Fruit fly (Drosophila melanogaster) whole organism, embryonic: Measurements from ENCODE around the gene Fie.

Experiments
- Asciz ChIP-seq: fragments of 200-800 bp; sonication (Bioruptor generic); optimal IDR thresholded peaks from 2 replicates; lab custom pipeline; 2017; ENCODE audit warnings: missing biosample characterization, mild to moderate bottlenecking, missing genetic modification characterization, missing genetic modification reagents
- Atf-2 ChIP-seq: fragments of 200-800 bp; sonication (Bioruptor generic); optimal IDR thresholded peaks from 2 replicates; lab custom pipeline; 2016; ENCODE audit warnings: missing biosample characterization, missing genetic modification characterization
- B-H1 ChIP-seq: fragments of 200-800 bp; sonication (Bioruptor generic); IDR thresholded peaks from 3 replicates; pipeline ENCODE4 v1.3.6; 2022; ENCODE audit warnings: missing biosample characterization, missing genetic modification characterization
- CG10209 ChIP-seq: fragments of 200-800 bp; sonication (Bioruptor generic); optimal IDR thresholded peaks from 3 replicates; lab custom pipeline; 2017; ENCODE audit warnings: missing biosample characterization, mild to moderate bottlenecking, missing genetic modification characterization, missing genetic modification reagents
- CG11696 ChIP-seq: fragments of 200-800 bp; sonication (Bioruptor generic); IDR thresholded peaks from 2 replicates; pipeline ENCODE4 v1.3.6; 2022; ENCODE audit warnings: missing biosample characterization, missing genetic modification characterization
- CG1529 ChIP-seq: fragments of 200-800 bp; sonication (Bioruptor generic); optimal IDR thresholded peaks from 3 replicates; lab custom pipeline; 2018; ENCODE audit warnings: missing biosample characterization, missing genetic modification characterization
- CG15479 ChIP-seq: fragments of 200-800 bp; sonication (Bioruptor generic); optimal IDR thresholded peaks from 3 replicates; lab custom pipeline; 2019; ENCODE audit warnings: missing biosample characterization, mild to moderate bottlenecking, missing genetic modification characterization, moderate library complexity
- CG15601 ChIP-seq: fragments of 200-800 bp; sonication (Bioruptor generic); optimal IDR thresholded peaks from 3 replicates; lab custom pipeline; 2019; ENCODE audit warnings: missing biosample characterization, mild to moderate bottlenecking, missing genetic modification characterization, moderate library complexity
- CG16779 ChIP-seq: fragments of 200-800 bp; sonication (Bioruptor generic); IDR thresholded peaks from 2 replicates; pipeline ENCODE4 v1.3.6; 2022; ENCODE audit warnings: missing biosample characterization, missing genetic modification characterization
- CG17385 ChIP-seq: fragments of 200-800 bp; sonication (Bioruptor generic); optimal IDR thresholded peaks from 3 replicates; lab custom pipeline; 2018; ENCODE audit warnings: missing biosample characterization, mild to moderate bottlenecking, missing genetic modification characterization
- CG3065 ChIP-seq: fragments of 200-800 bp; sonication (Bioruptor generic); optimal IDR thresholded peaks from 2 replicates; lab custom pipeline; 2016; ENCODE audit warnings: missing biosample characterization, missing genetic modification characterization
- CG3995 ChIP-seq: fragments of 200-800 bp; sonication (Bioruptor generic); optimal IDR thresholded peaks from 3 replicates; lab custom pipeline; 2016; ENCODE audit warnings: missing biosample characterization, missing genetic modification characterization
- CG4404 ChIP-seq: fragments of 200-800 bp; sonication (Bioruptor generic); IDR thresholded peaks from 2 replicates; pipeline ENCODE4 v1.3.6; 2022; ENCODE audit warnings: missing biosample characterization, missing genetic modification characterization
- CG6254 ChIP-seq: fragments of 200-800 bp; sonication (Bioruptor generic); optimal IDR thresholded peaks from 3 replicates; lab custom pipeline; 2017; ENCODE audit warnings: mild to moderate bottlenecking, missing biosample characterization, missing genetic modification reagents, missing genetic modification characterization
- CG7928 ChIP-seq: fragments of 200-800 bp; sonication (Bioruptor generic); optimal IDR thresholded peaks from 2 replicates; lab custom pipeline; 2017; ENCODE audit warnings: missing biosample characterization, mild to moderate bottlenecking, missing genetic modification characterization
- CG8944 ChIP-seq: fragments of 200-800 bp; sonication (Bioruptor generic); optimal IDR thresholded peaks from 3 replicates; lab custom pipeline; 2016; ENCODE audit warnings: missing biosample characterization, missing genetic modification characterization
- Dfd ChIP-seq, 2 experiments: fragments of >200 bp; optimal IDR thresholded peaks; 2 replicates each; lab custom pipeline; 2017; ENCODE audit warnings: missing biosample characterization in 2 of 2, missing genetic modification characterization in 2 of 2
- Dll ChIP-seq: fragments of 200-800 bp; sonication (Bioruptor generic); IDR thresholded peaks from 4 replicates; pipeline ENCODE4 v1.3.6; 2022; ENCODE audit warnings: missing biosample characterization, missing genetic modification characterization; ENCODE audit not compliant: partially characterized antibody
- Doc2 ChIP-seq: fragments of 200-800 bp; sonication (Bioruptor generic); IDR thresholded peaks from 2 replicates; pipeline ENCODE4 v1.3.6; 2022; ENCODE audit warnings: missing biosample characterization, missing genetic modification characterization
- Fer3 ChIP-seq: fragments of 200-800 bp; sonication (Bioruptor generic); optimal IDR thresholded peaks from 2 replicates; lab custom pipeline; 2018; ENCODE audit warnings: missing biosample characterization, mild to moderate bottlenecking, missing genetic modification characterization, moderate library complexity
- HLHmδ ChIP-seq: fragments of 200-800 bp; sonication (Bioruptor generic); optimal IDR thresholded peaks from 2 replicates; lab custom pipeline; 2018; ENCODE audit warnings: missing biosample characterization, mild to moderate bottlenecking, missing genetic modification characterization, moderate library complexity
- Hr51 ChIP-seq, 2 experiments: fragments of 200-800 bp; sonication (Bioruptor generic); optimal IDR thresholded peaks; 2 replicates in 1 of 2; 3 replicates in 1 of 2; lab custom pipeline; 2016 to 2018; ENCODE audit warnings: missing biosample characterization in 2 of 2, missing genetic modification characterization in 2 of 2, mild to moderate bottlenecking in 1 of 2, moderate library complexity in 1 of 2
- Kr ChIP-seq: fragments of 200-800 bp; sonication (Bioruptor generic); optimal IDR thresholded peaks from 2 replicates; lab custom pipeline; 2017; ENCODE audit warnings: missing biosample characterization, mild to moderate bottlenecking, missing genetic modification characterization
- Lpt ChIP-seq: fragments of >200 bp; optimal IDR thresholded peaks from 2 replicates; lab custom pipeline; 2018; ENCODE audit warnings: missing biosample characterization, missing genetic modification characterization
- MESR4 ChIP-seq: fragments of 200-800 bp; sonication (Bioruptor generic); optimal IDR thresholded peaks from 2 replicates; lab custom pipeline; 2018; ENCODE audit warnings: missing biosample characterization, mild to moderate bottlenecking, missing genetic modification characterization, moderate library complexity
- Mes4 ChIP-seq: fragments of 200-800 bp; sonication (Bioruptor generic); optimal IDR thresholded peaks from 2 replicates; lab custom pipeline; 2016; ENCODE audit warnings: missing biosample characterization, missing genetic modification characterization
- Nf-YC ChIP-seq: fragments of 200-800 bp; optimal IDR thresholded peaks from 3 replicates; lab custom pipeline; 2019; ENCODE audit warnings: missing biosample characterization, mild to moderate bottlenecking, missing genetic modification characterization, moderate library complexity
- Rx ChIP-seq: fragments of 200-800 bp; sonication (Bioruptor generic); IDR thresholded peaks from 2 replicates; pipeline ENCODE4 v1.3.6; 2022; ENCODE audit warnings: missing biosample characterization, missing genetic modification characterization
- ac ChIP-seq: fragments of 200-800 bp; sonication (Bioruptor generic); optimal IDR thresholded peaks from 3 replicates; lab custom pipeline; 2017; ENCODE audit warnings: missing biosample characterization, mild to moderate bottlenecking, missing genetic modification characterization
- ash1 ChIP-seq: fragments of 200-800 bp; sonication (Bioruptor generic); optimal IDR thresholded peaks from 2 replicates; lab custom pipeline; 2018; ENCODE audit warnings: missing biosample characterization, mild to moderate bottlenecking, missing genetic modification characterization
- bigmax ChIP-seq: fragments of 200-800 bp; sonication (Bioruptor generic); optimal IDR thresholded peaks from 2 replicates; lab custom pipeline; 2018; ENCODE audit warnings: missing biosample characterization, mild to moderate bottlenecking, missing genetic modification characterization
- cato ChIP-seq: fragments of 200-800 bp; sonication (Bioruptor generic); optimal IDR thresholded peaks from 2 replicates; lab custom pipeline; 2016; ENCODE audit warnings: missing biosample characterization, missing genetic modification characterization, borderline replicate concordance
- corto ChIP-seq: fragments of 200-800 bp; sonication (Bioruptor generic); optimal IDR thresholded peaks from 2 replicates; lab custom pipeline; 2016; ENCODE audit warnings: missing biosample characterization, mild to moderate bottlenecking, missing genetic modification characterization, moderate library complexity
- cwo ChIP-seq: fragments of 200-800 bp; sonication (Bioruptor generic); optimal IDR thresholded peaks from 3 replicates; lab custom pipeline; 2017; ENCODE audit warnings: missing biosample characterization, missing genetic modification characterization, mild to moderate bottlenecking, moderate library complexity, missing genetic modification reagents
- dan ChIP-seq: fragments of 200-800 bp; sonication (Bioruptor generic); IDR thresholded peaks from 2 replicates; pipeline ENCODE4 v1.3.6; 2022; ENCODE audit warnings: missing biosample characterization, missing genetic modification characterization
- dysf ChIP-seq: fragments of 200-800 bp; sonication (Bioruptor generic); IDR thresholded peaks from 3 replicates; pipeline ENCODE4 v1.3.6; 2022; ENCODE audit warnings: missing biosample characterization, missing genetic modification characterization
- emc ChIP-seq: fragments of 200-800 bp; sonication (Bioruptor generic); optimal IDR thresholded peaks from 2 replicates; lab custom pipeline; 2016; ENCODE audit warnings: missing biosample characterization, missing genetic modification characterization
- fu2 ChIP-seq: fragments of 200-800 bp; sonication (Bioruptor generic); optimal IDR thresholded peaks from 2 replicates; lab custom pipeline; 2016; ENCODE audit warnings: missing biosample characterization, missing genetic modification characterization
- gem ChIP-seq: fragments of 200-800 bp; sonication (Bioruptor generic); optimal IDR thresholded peaks from 2 replicates; lab custom pipeline; 2019; ENCODE audit warnings: missing biosample characterization, mild to moderate bottlenecking, missing genetic modification characterization, moderate library complexity
- jumu ChIP-seq: fragments of 200-800 bp; sonication (Bioruptor generic); optimal IDR thresholded peaks from 3 replicates; lab custom pipeline; 2016; ENCODE audit warnings: missing biosample characterization, missing genetic modification characterization
- lbe ChIP-seq: fragments of 200-800 bp; sonication (Bioruptor generic); optimal IDR thresholded peaks from 2 replicates; lab custom pipeline; 2016; ENCODE audit warnings: missing biosample characterization, mild to moderate bottlenecking, missing genetic modification characterization
- lmd ChIP-seq: fragments of 200-800 bp; sonication (Bioruptor generic); IDR thresholded peaks from 2 replicates; pipeline ENCODE4 v1.3.6; 2022; ENCODE audit warnings: missing biosample characterization, missing genetic modification characterization
- mld ChIP-seq: fragments of 200-800 bp; sonication (Bioruptor generic); IDR thresholded peaks from 3 replicates; pipeline ENCODE4 v1.3.6; 2022; ENCODE audit warnings: missing biosample characterization, missing genetic modification characterization; ENCODE audit not compliant: partially characterized antibody
- nmo ChIP-seq: fragments of 200-800 bp; sonication (Bioruptor generic); optimal IDR thresholded peaks from 2 replicates; lab custom pipeline; 2018; ENCODE audit warnings: missing biosample characterization, mild to moderate bottlenecking, missing genetic modification characterization, moderate library complexity
- scrt ChIP-seq: fragments of 200-800 bp; sonication (Bioruptor generic); optimal IDR thresholded peaks from 2 replicates; lab custom pipeline; 2018; ENCODE audit warnings: missing biosample characterization, mild to moderate bottlenecking, missing genetic modification characterization, moderate library complexity
- sens ChIP-seq: fragments of 200-800 bp; sonication (Bioruptor generic); peaks from one replicate; lab custom pipeline; 2016; ENCODE audit warnings: missing biosample characterization, missing genetic modification characterization
- ttk ChIP-seq: fragments of 200-800 bp; sonication (Bioruptor generic); IDR thresholded peaks from 2 replicates; pipeline ENCODE4 v2.1.2; 2022; ENCODE audit warnings: missing biosample characterization, missing genetic modification characterization
- twi ChIP-seq: fragments of 200-800 bp; optimal IDR thresholded peaks from 2 replicates; lab custom pipeline; 2019; ENCODE audit warnings: missing biosample characterization, mild to moderate bottlenecking, missing genetic modification characterization, moderate library complexity
- usp ChIP-seq: fragments of >200 bp; optimal IDR thresholded peaks from 2 replicates; lab custom pipeline; 2017; ENCODE audit warnings: missing biosample characterization, missing genetic modification characterization
- zen2 ChIP-seq: fragments of 200-800 bp; sonication (Bioruptor generic); IDR thresholded peaks from 3 replicates; pipeline ENCODE4 v1.3.6; 2022; ENCODE audit warnings: missing biosample characterization, missing genetic modification characterization; ENCODE audit not compliant: partially characterized antibody
- zf30C ChIP-seq: fragments of 200-800 bp; sonication (Bioruptor generic); optimal IDR thresholded peaks from 3 replicates; lab custom pipeline; 2018; ENCODE audit warnings: missing biosample characterization, mild to moderate bottlenecking, missing genetic modification characterization

Gene Fie

dm6 chr3L:3892154-3892624, at the start of gene Fie (continued):
- no peak for TF ChIP-seq Dfd (GFP tag; optimal IDR thresholded peaks at IDR 0.05; lab: Kevin White, UChicago)
- no peak for TF ChIP-seq mld (GFP tag; lab: Robert Waterston, UW)
- TF ChIP-seq ash1 (GFP tag; lab: Kevin White, UChicago), result no peak
- TF ChIP-seq dysf (GFP tag; lab: Robert Waterston, UW), result peak; percentile 75
- TF ChIP-seq nmo (GFP tag; lab: Kevin White, UChicago), result peak; percentile 79
- TF ChIP-seq cwo, result peak; percentile 66
- TF ChIP-seq CG7928 (GFP tag; lab: Kevin White, UChicago), result no peak
- TF ChIP-seq scrt (GFP tag; lab: Kevin White, UChicago), result peak; percentile 74
- TF ChIP-seq usp (GFP tag; lab: Kevin White, UChicago), result no peak
- TF ChIP-seq ac, result no peak
- no peak for TF ChIP-seq zen2 (GFP tag; lab: Robert Waterston, UW)
- peak; percentile 42; the same call in 1 of the 2 replicates for TF ChIP-seq lmd (GFP tag; lab: Robert Waterston, UW)
- TF ChIP-seq corto, result no peak
- TF ChIP-seq cato (GFP tag; lab: Kevin White, UChicago), result peak; percentile 28
- TF ChIP-seq gem, result peak; percentile 81
- no peak for TF ChIP-seq Dll (GFP tag; lab: Robert Waterston, UW)
- no peak for TF ChIP-seq CG3995 (GFP tag; lab: Kevin White, UChicago)
- TF ChIP-seq Kr (GFP tag; lab: Kevin White, UChicago), result no peak
- peak; percentile 24 to 87 for TF ChIP-seq Hr51 (GFP tag; optimal IDR thresholded peaks at IDR 0.05; lab: Kevin White, UChicago)
- no peak for TF ChIP-seq fu2
- TF ChIP-seq bigmax, result no peak
- TF ChIP-seq Fer3, result peak; percentile 63
- TF ChIP-seq Lpt (GFP tag; lab: Kevin White, UChicago), result no peak
- no peak for TF ChIP-seq jumu
- no peak for TF ChIP-seq Rx (GFP tag; lab: Robert Waterston, UW)
- TF ChIP-seq Doc2 (GFP tag; lab: Robert Waterston, UW), result no peak
- no peak for TF ChIP-seq zf30C (GFP tag; lab: Kevin White, UChicago)
- no peak for TF ChIP-seq twi
- no peak for TF ChIP-seq dan
- no peak for TF ChIP-seq lbe (GFP tag; lab: Kevin White, UChicago)
- no peak for TF ChIP-seq CG4404 (GFP tag; lab: Robert Waterston, UW)
- no peak for TF ChIP-seq Mes4
- peak; percentile 63 for TF ChIP-seq CG15601 (tag; lab: Kevin White, UChicago)
- TF ChIP-seq emc (GFP tag; lab: Kevin White, UChicago), result no peak
- TF ChIP-seq MESR4 (GFP tag; lab: Kevin White, UChicago), result no peak
- TF ChIP-seq Asciz (GFP tag; lab: Kevin White, UChicago), result peak; percentile 57
- TF ChIP-seq CG8944, result no peak
- TF ChIP-seq Nf-YC, result peak; percentile 21
- TF ChIP-seq CG1529 (GFP tag; lab: Kevin White, UChicago), result peak; percentile 47
- no peak for TF ChIP-seq CG15479 (GFP tag; lab: Kevin White, UChicago)
- no peak for TF ChIP-seq Atf-2 (GFP tag; lab: Kevin White, UChicago)
- TF ChIP-seq CG16779 (GFP tag; lab: Robert Waterston, UW), result no peak
- TF ChIP-seq sens, result peak; percentile 85
- TF ChIP-seq CG6254, result no peak
- TF ChIP-seq ttk (GFP tag; lab: Robert Waterston, UW), result no peak
- TF ChIP-seq B-H1 (GFP tag; lab: Robert Waterston, UW), result peak; percentile 41; the same call in 1 of the 3 replicates
- TF ChIP-seq CG11696, result no peak
- no peak for TF ChIP-seq HLHmδ
- no peak for TF ChIP-seq CG3065 (GFP tag; lab: Kevin White, UChicago)
- TF ChIP-seq CG10209, result peak; percentile 67
- peak; percentile 71 for TF ChIP-seq CG17385 (GFP tag; lab: Kevin White, UChicago)
